Fruit fly (Drosophila melanogaster): ENCODE results near the gene chif.

Gene chif

dm6 chr2L:16374691-16375090, 22.3 kb upstream of the chif start:
- TF ChIP-seq CG9139 (GFP tag; optimal IDR thresholded peaks at IDR 0.05) (no peak), Lpt (GFP tag; optimal IDR thresholded peaks at IDR 0.05) (no peak), OdsH (GFP tag; optimal IDR thresholded peaks at IDR 0.05) (no peak), CG7368 (GFP tag; optimal IDR thresholded peaks at IDR 0.05) (no peak), CG4318 (GFP tag; optimal IDR thresholded peaks at IDR 0.05) (no peak), CG6808 (GFP tag; optimal IDR thresholded peaks at IDR 0.05) (no peak), Hr4 (GFP tag; optimal IDR thresholded peaks at IDR 0.05) (no peak), ss (GFP tag; optimal IDR thresholded peaks at IDR 0.05) (no peak), fkh (GFP tag; optimal IDR thresholded peaks at IDR 0.05) (no peak), CG34406 (GFP tag; optimal IDR thresholded peaks at IDR 0.05) (no peak), CG8319 (GFP tag; optimal IDR thresholded peaks at IDR 0.05) (no peak), topi (GFP tag; optimal IDR thresholded peaks at IDR 0.05) (no peak)

- TF ChIP-seq CG8319 (GFP tag; optimal IDR thresholded peaks at IDR 0.05), result no peak
- no peak for TF ChIP-seq Sox14 (GFP tag; optimal IDR thresholded peaks at IDR 0.05)
- TF ChIP-seq Lpt (GFP tag; optimal IDR thresholded peaks at IDR 0.05), result no peak
- no peak for TF ChIP-seq Gug (GFP tag; IDR thresholded peaks at IDR 0.05)
- no peak for TF ChIP-seq CG15336 (GFP tag; IDR thresholded peaks at IDR 0.05)
- TF ChIP-seq esn (GFP tag; optimal IDR thresholded peaks at IDR 0.05), result no peak
- TF ChIP-seq Blimp-1 (GFP tag; optimal IDR thresholded peaks at IDR 0.05), result no peak
- TF ChIP-seq Ets96B (tag; optimal IDR thresholded peaks at IDR 0.05), result no peak
- no peak for TF ChIP-seq cyc (GFP tag; optimal IDR thresholded peaks at IDR 0.05)
- TF ChIP-seq CG3032 (tag; optimal IDR thresholded peaks at IDR 0.05), result no peak
Measured at dm6 chr2L:16365603-16366002, 13.2 kb upstream of the chif start, which contains the start of gene jhamt. jhamt (plus strand) TSS chr2L:16365903.

dm6 chr2L:16357865-16358264, 5.4 kb upstream of the chif start:
- TF ChIP-seq CG10631 (GFP tag; optimal IDR thresholded peaks at IDR 0.05) (peak; percentile 15), OdsH (GFP tag; optimal IDR thresholded peaks at IDR 0.05) (peak; percentile 39), Blimp-1 (GFP tag; optimal IDR thresholded peaks at IDR 0.05) (no peak), achi (GFP tag; optimal IDR thresholded peaks at IDR 0.05) (peak; percentile 11), fd59A (GFP tag; optimal IDR thresholded peaks at IDR 0.05) (no peak), acj6 (GFP tag; optimal IDR thresholded peaks at IDR 0.05) (peak; percentile 10), Gug (GFP tag; IDR thresholded peaks at IDR 0.05) (no peak), CG6792 (GFP tag; optimal IDR thresholded peaks at IDR 0.05) (peak; percentile 4), Smox (GFP tag; optimal IDR thresholded peaks at IDR 0.05) (peak; percentile 44), esn (GFP tag; optimal IDR thresholded peaks at IDR 0.05) (peak; percentile 54), svp (GFP tag) (peak; percentile 52), dsx (GFP tag; optimal IDR thresholded peaks at IDR 0.05; ENCODE audit: poor library complexity, severe bottlenecking) (no peak), CG10669 (GFP tag; optimal IDR thresholded peaks at IDR 0.05) (peak; percentile 4), lz (GFP tag; optimal IDR thresholded peaks at IDR 0.05) (peak; percentile 8), Eip78C (GFP tag) (peak; percentile 41), ss (GFP tag; optimal IDR thresholded peaks at IDR 0.05) (no peak), CG11902 (GFP tag; optimal IDR thresholded peaks at IDR 0.05) (no peak), cyc (GFP tag; optimal IDR thresholded peaks at IDR 0.05) (peak; percentile 8), Sox102F (GFP tag; optimal IDR thresholded peaks at IDR 0.05) (peak; percentile 38), topi (GFP tag; optimal IDR thresholded peaks at IDR 0.05) (peak; percentile 33), CG34406 (GFP tag; optimal IDR thresholded peaks at IDR 0.05) (no peak)

dm6 chr2L:16356249-16357025, 4.0 kb upstream of the chif start, which contains the start of gene CaBP1:
CaBP1 (minus strand) TSS chr2L:16356735.
- TF ChIP-seq CG6854 (GFP tag; optimal IDR thresholded peaks at IDR 0.05) (peak; percentile 38), Ets21C (GFP tag; optimal IDR thresholded peaks at IDR 0.05) (no peak), CG1621 (tag; optimal IDR thresholded peaks at IDR 0.05) (peak; percentile 3), CG15336 (GFP tag; IDR thresholded peaks at IDR 0.05) (no peak), lz (GFP tag; optimal IDR thresholded peaks at IDR 0.05) (peak; percentile 21), Eip78C (GFP tag) (peak; percentile 19), topi (GFP tag; optimal IDR thresholded peaks at IDR 0.05) (peak; percentile 2), Eip75B (GFP tag; optimal IDR thresholded peaks at IDR 0.05) (no peak), vri (GFP tag; optimal IDR thresholded peaks at IDR 0.05) (peak; percentile 16)
